Fruit fly (Drosophila melanogaster): ENCODE data around the gene Gba1a.
A peak's percentile ranks its signal among the peaks of the same experiment; 100 is the strongest.

Gba1a gene

dm6 chr3R:23694579-23695033 is 5.8 kb upstream of the Gba1a start, which contains the start of gene CG10254 (continued):
- no peak for TF ChIP-seq amos (GFP tag; IDR thresholded peaks at IDR 0.05; ENCODE audit: partially characterized antibody)
- TF ChIP-seq Ets65A (GFP tag): no peak
- no peak for TF ChIP-seq Hsf (GFP tag; optimal IDR thresholded peaks at IDR 0.05)
- TF ChIP-seq CG14710 (tag; optimal IDR thresholded peaks at IDR 0.05): peak; percentile 30
- TF ChIP-seq sna (GFP tag; IDR thresholded peaks at IDR 0.05; ENCODE audit: partially characterized antibody): no peak
- TF ChIP-seq CG10462 (GFP tag; optimal IDR thresholded peaks at IDR 0.05): no peak
- peak; percentile 45 for TF ChIP-seq YL-1 (GFP tag; optimal IDR thresholded peaks at IDR 0.05)
- TF ChIP-seq pan (optimal IDR thresholded peaks at IDR 0.05): no peak
- no peak for TF ChIP-seq pan (GFP tag; optimal IDR thresholded peaks at IDR 0.05 in 1 of 2, IDR thresholded peaks at IDR 0.05 in 1 of 2)
- TF ChIP-seq CG7928 (GFP tag; optimal IDR thresholded peaks at IDR 0.05): peak; percentile 33
- no peak for TF ChIP-seq nau (GFP tag; optimal IDR thresholded peaks at IDR 0.05)
- no peak for TF ChIP-seq CG12744 (GFP tag; optimal IDR thresholded peaks at IDR 0.05)
- TF ChIP-seq CG9797 (GFP tag; optimal IDR thresholded peaks at IDR 0.05): peak; percentile 34
- no peak for TF ChIP-seq CG7839 (tag; optimal IDR thresholded peaks at IDR 0.05)
- TF ChIP-seq CG12659 (GFP tag; optimal IDR thresholded peaks at IDR 0.05): peak; percentile 35
- TF ChIP-seq HmgZ (tag; optimal IDR thresholded peaks at IDR 0.05): peak; percentile 25
- peak; percentile 55 for TF ChIP-seq bigmax (GFP tag; optimal IDR thresholded peaks at IDR 0.05)
- peak; percentile 7 for TF ChIP-seq CG12299 (tag; optimal IDR thresholded peaks at IDR 0.05)
- TF ChIP-seq CG34422 (GFP tag; IDR thresholded peaks at IDR 0.05): no peak

dm6 chr3R:23696145-23696544 is 4.3 kb upstream of the Gba1a start, which contains the start of gene CG10252:
Gene CG10252 (minus strand): TSS chr3R:23696245.
- TF ChIP-seq CG7271 (tag; optimal IDR thresholded peaks at IDR 0.05) (no peak), CG7556 (GFP tag; optimal IDR thresholded peaks at IDR 0.05) (no peak), pzg (GFP tag; optimal IDR thresholded peaks at IDR 0.05) (no peak), CG15514 (GFP tag; optimal IDR thresholded peaks at IDR 0.05) (no peak), Pdp1 (GFP tag; optimal IDR thresholded peaks at IDR 0.05) (peak in 1 of 2 experiments; percentile 68)

dm6 chr3R:23698835-23699234 is 1.6 kb upstream of the Gba1a start, which contains the start of gene prt:
Gene prt (minus strand): TSS chr3R:23699027.
- TF ChIP-seq Deaf1 (tag; optimal IDR thresholded peaks at IDR 0.05): peak; percentile 87
- TF ChIP-seq Mrtf (GFP tag; IDR thresholded peaks at IDR 0.05): 0 out of 3 replicates have a peak, but pooled peaks have one; percentile 16
- TF ChIP-seq Ets65A (GFP tag): peak; percentile 27
- TF ChIP-seq Atf6 (GFP tag; IDR thresholded peaks at IDR 0.05): no peak
- TF ChIP-seq scrt (GFP tag; optimal IDR thresholded peaks at IDR 0.05): peak; percentile 72
- 0 out of 3 replicates have a peak, but pooled peaks have one; percentile 25 for TF ChIP-seq CG11456 (GFP tag; IDR thresholded peaks at IDR 0.05)
- TF ChIP-seq CG8359 (GFP tag; optimal IDR thresholded peaks at IDR 0.05; ENCODE audit: borderline replicate concordance): no peak

dm6 chr3R:23702461-23702860 is 2.0 kb downstream of the Gba1a start, which contains the start of gene Qsox4:
Gene Qsox4 (plus strand): TSS chr3R:23702761.
- no peak for TF ChIP-seq Rx (GFP tag; IDR thresholded peaks at IDR 0.05)
- no peak for TF ChIP-seq Hmx (GFP tag; optimal IDR thresholded peaks at IDR 0.05)
- TF ChIP-seq CG16863 (GFP tag; optimal IDR thresholded peaks at IDR 0.05): no peak
- no peak for TF ChIP-seq ranshi (GFP tag; IDR thresholded peaks at IDR 0.05)
- TF ChIP-seq yki (optimal IDR thresholded peaks at IDR 0.05): no peak
- TF ChIP-seq CG2116 (GFP tag; optimal IDR thresholded peaks at IDR 0.05): no peak
- TF ChIP-seq CG14667 (GFP tag; IDR thresholded peaks at IDR 0.05): no peak
- no peak for TF ChIP-seq Tbp (GFP tag; optimal IDR thresholded peaks at IDR 0.05)
